Worm (Caenorhabditis elegans) whole organism, L2 larva: Measurements from ENCODE around the gene F41G4.8.

Experiments
- C34F6.9 ChIP-seq: fragments of 150-350 bp; optimal IDR thresholded peaks from 2 replicates; lab custom pipeline; 2014; ENCODE audit warnings: missing biosample characterization, missing genetic modification characterization
- F13H6.1 ChIP-seq: sonication (generic microtip); optimal IDR thresholded peaks from 2 replicates; lab custom pipeline; 2016; ENCODE audit warnings: missing genetic modification characterization, missing compliant biosample characterization
- R02D3.7 ChIP-seq: fragments of 150-350 bp; optimal IDR thresholded peaks from 2 replicates; lab custom pipeline; 2014; ENCODE audit warnings: missing biosample characterization, missing genetic modification characterization
- Y55F3AM.14 ChIP-seq: fragments of 200-800 bp; sonication (Bioruptor generic); optimal IDR thresholded peaks from 2 replicates; lab custom pipeline; 2018; ENCODE audit warnings: mild to moderate bottlenecking, missing genetic modification characterization, missing compliant biosample characterization
- ZK546.5 ChIP-seq: sonication (generic microtip); optimal IDR thresholded peaks from 2 replicates; lab custom pipeline; 2017; ENCODE audit warnings: missing biosample characterization, missing genetic modification characterization
- alr-1 ChIP-seq: fragments of 150-350 bp; optimal IDR thresholded peaks from 2 replicates; lab custom pipeline; 2014; ENCODE audit warnings: missing biosample characterization, missing genetic modification characterization
- ama-1 ChIP-seq: fragments of 150-350 bp; optimal IDR thresholded peaks from 2 replicates; lab custom pipeline; 2018; ENCODE audit warnings: inconsistent platforms
- blmp-1 ChIP-seq: sonication (generic microtip); optimal IDR thresholded peaks from 2 replicates; lab custom pipeline; 2017; ENCODE audit warnings: missing genetic modification characterization, mild to moderate bottlenecking, missing compliant biosample characterization, antibody characterized with exemption, moderate library complexity; ENCODE audit not compliant: insufficient read depth
- ceh-16 ChIP-seq: fragments of 150-350 bp; optimal IDR thresholded peaks from 2 replicates; lab custom pipeline; 2014; ENCODE audit warnings: missing biosample characterization, missing genetic modification characterization
- ceh-82 ChIP-seq: fragments of 150-350 bp; optimal IDR thresholded peaks from 2 replicates; lab custom pipeline; 2014; ENCODE audit warnings: missing biosample characterization, missing genetic modification characterization
- dmd-4 ChIP-seq: sonication (generic microtip); optimal IDR thresholded peaks from 2 replicates; lab custom pipeline; 2017; ENCODE audit warnings: missing biosample characterization, missing genetic modification characterization
- elt-1 ChIP-seq: fragments of 150-350 bp; optimal IDR thresholded peaks from 2 replicates; lab custom pipeline; 2014; ENCODE audit warnings: missing biosample characterization, missing genetic modification characterization
- elt-3 ChIP-seq: sonication (generic microtip); optimal IDR thresholded peaks from 2 replicates; lab custom pipeline; 2017; ENCODE audit warnings: missing biosample characterization, missing genetic modification characterization
- fos-1 ChIP-seq: fragments of 150-350 bp; optimal IDR thresholded peaks from 2 replicates; lab custom pipeline; 2014; ENCODE audit warnings: missing biosample characterization, missing genetic modification characterization
- gmeb-1 ChIP-seq: fragments of 150-350 bp; optimal IDR thresholded peaks from 2 replicates; lab custom pipeline; 2014; ENCODE audit warnings: missing biosample characterization, missing genetic modification characterization
- lin-11 ChIP-seq: fragments of 150-350 bp; sonication (generic microtip); optimal IDR thresholded peaks from 2 replicates; lab custom pipeline; 2014; ENCODE audit warnings: missing biosample characterization, missing genetic modification characterization, inconsistent platforms, mixed read lengths
- lin-13 ChIP-seq: fragments of 150-350 bp; optimal IDR thresholded peaks from 2 replicates; lab custom pipeline; 2014; ENCODE audit warnings: missing biosample characterization, missing genetic modification reagents, missing genetic modification characterization
- lin-39 ChIP-seq: fragments of 150-350 bp; optimal IDR thresholded peaks from 2 replicates; lab custom pipeline; 2014; ENCODE audit warnings: missing biosample characterization, missing genetic modification reagents, missing genetic modification characterization
- lsy-2 ChIP-seq, 2 experiments: fragments of 150-350 bp in 1 of 2; sonication (generic microtip) in 1 of 2; optimal IDR thresholded peaks; 2 replicates each; lab custom pipeline; 2014 to 2017; ENCODE audit warnings: missing biosample characterization in 2 of 2, missing genetic modification characterization in 2 of 2
- mab-5 ChIP-seq: fragments of 150-350 bp; optimal IDR thresholded peaks from 2 replicates; lab custom pipeline; 2014; ENCODE audit warnings: missing biosample characterization, missing genetic modification characterization
- mbf-1 ChIP-seq: sonication (generic microtip); optimal IDR thresholded peaks from 2 replicates; lab custom pipeline; 2017; ENCODE audit warnings: missing biosample characterization, missing genetic modification characterization
- mdl-1 ChIP-seq, 2 experiments: fragments of 150-350 bp in 1 of 2; sonication (generic microtip) in 1 of 2; optimal IDR thresholded peaks; 2 replicates each; lab custom pipeline; 2017; ENCODE audit warnings: missing biosample characterization in 2 of 2, missing genetic modification characterization in 2 of 2
- nhr-10 ChIP-seq: sonication (generic microtip); optimal IDR thresholded peaks from 2 replicates; lab custom pipeline; 2017; ENCODE audit warnings: missing biosample characterization, missing genetic modification characterization
- nhr-12 ChIP-seq: fragments of 150-350 bp; optimal IDR thresholded peaks from 2 replicates; lab custom pipeline; 2014; ENCODE audit warnings: missing biosample characterization, missing genetic modification characterization
- nhr-129 ChIP-seq: fragments of 150-350 bp; optimal IDR thresholded peaks from 2 replicates; lab custom pipeline; 2014; ENCODE audit warnings: missing biosample characterization, missing genetic modification characterization
- nhr-21 ChIP-seq: fragments of 150-350 bp; optimal IDR thresholded peaks from 2 replicates; lab custom pipeline; 2014; ENCODE audit warnings: missing biosample characterization, missing genetic modification characterization
- nhr-23 ChIP-seq: fragments of 150-350 bp; optimal IDR thresholded peaks from 2 replicates; lab custom pipeline; 2014; ENCODE audit warnings: missing biosample characterization, missing genetic modification reagents, missing genetic modification characterization
- nhr-25 ChIP-seq: fragments of 150-350 bp; sonication (generic microtip); optimal IDR thresholded peaks from 3 replicates; lab custom pipeline; 2014; ENCODE audit warnings: missing biosample characterization, missing genetic modification characterization
- nhr-6 ChIP-seq: fragments of 150-350 bp; optimal IDR thresholded peaks from 2 replicates; lab custom pipeline; 2014; ENCODE audit warnings: missing biosample characterization, missing genetic modification characterization
- nhr-77 ChIP-seq: fragments of 150-350 bp; optimal IDR thresholded peaks from 2 replicates; lab custom pipeline; 2014; ENCODE audit warnings: missing biosample characterization, missing genetic modification characterization
- peb-1 ChIP-seq: fragments of 150-350 bp; optimal IDR thresholded peaks from 2 replicates; lab custom pipeline; 2014; ENCODE audit warnings: missing biosample characterization, missing genetic modification characterization
- sem-4 ChIP-seq: fragments of 150-350 bp; optimal IDR thresholded peaks from 2 replicates; lab custom pipeline; 2014; ENCODE audit warnings: missing biosample characterization, missing genetic modification reagents, missing genetic modification characterization
- skn-1 ChIP-seq: sonication (generic microtip); optimal IDR thresholded peaks from 2 replicates; lab custom pipeline; 2017; ENCODE audit warnings: missing biosample characterization, missing genetic modification characterization
- sma-9 ChIP-seq, 2 experiments: fragments of 150-350 bp in 1 of 2; sonication (generic microtip) in 1 of 2; optimal IDR thresholded peaks; 2 replicates each; lab custom pipeline; 2014 to 2016; ENCODE audit warnings: missing genetic modification characterization in 2 of 2, mild to moderate bottlenecking in 1 of 2, missing biosample characterization in 1 of 2, missing compliant biosample characterization in 1 of 2, missing genetic modification reagents in 1 of 2, moderate library complexity in 1 of 2
- snpc-4 ChIP-seq: fragments of 150-350 bp; optimal IDR thresholded peaks from 2 replicates; lab custom pipeline; 2014; ENCODE audit warnings: missing biosample characterization, missing genetic modification characterization
- unc-39 ChIP-seq: fragments of 150-350 bp; optimal IDR thresholded peaks from 2 replicates; lab custom pipeline; 2014; ENCODE audit warnings: missing biosample characterization, missing genetic modification characterization
- unc-55 ChIP-seq: fragments of 150-350 bp; sonication (generic microtip); optimal IDR thresholded peaks from 3 replicates; lab custom pipeline; 2014; ENCODE audit warnings: missing biosample characterization, missing genetic modification reagents, missing genetic modification characterization
- zag-1 ChIP-seq: fragments of 150-350 bp; optimal IDR thresholded peaks from 2 replicates; lab custom pipeline; 2014; ENCODE audit warnings: missing biosample characterization, missing genetic modification characterization
- ztf-1 ChIP-seq: fragments of 200-800 bp; sonication (Bioruptor generic); conservative IDR thresholded peaks from 2 replicates; pipeline ENCODE4 v1.3.6; 2022; ENCODE audit warnings: missing genetic modification characterization, missing compliant biosample characterization
- ztf-4 ChIP-seq: fragments of 150-350 bp; optimal IDR thresholded peaks from 2 replicates; lab custom pipeline; 2014; ENCODE audit warnings: missing biosample characterization, missing genetic modification characterization

F41G4.8 gene

ce11 chrX:16796826-16797225, 48.0 kb downstream of the F41G4.8 start (continued):
- TF ChIP-seq lin-39 (tag; lab: Kevin White, UChicago) (no peak), nhr-21 (tag; lab: Kevin White, UChicago) (peak; percentile 97), nhr-77 (tag; lab: Kevin White, UChicago) (no peak), Y55F3AM.14 (GFP tag; lab: Kevin White, UChicago) (peak; percentile 90)

DNA sequence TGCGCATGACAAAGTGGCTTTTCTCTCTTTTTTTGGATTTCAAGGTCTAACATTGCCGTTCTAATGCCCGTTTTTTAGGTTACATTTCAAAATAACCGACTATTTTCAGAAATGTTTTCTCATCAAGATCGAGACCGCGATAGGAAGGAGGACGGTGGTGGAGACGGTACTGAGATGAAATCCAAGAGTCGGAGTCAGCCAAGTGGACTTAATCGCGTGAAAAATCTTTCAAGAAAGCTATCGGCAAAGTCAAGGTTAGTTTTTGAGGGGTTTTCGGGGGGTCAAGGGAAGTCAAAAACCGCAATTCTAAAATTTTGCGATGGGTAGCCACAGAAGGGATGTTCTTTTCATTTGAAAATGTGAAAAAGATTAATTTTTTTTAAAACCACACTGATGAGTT, 48.8 kb downstream of the F41G4.8 start, which contains the start of gene aak-2:
Gene aak-2 (plus strand): TSS at position 110 of the 400 bp plus-strand sequence.
- peak; percentile 31 for TF ChIP-seq ceh-16 (tag; lab: Kevin White, UChicago)
- TF ChIP-seq nhr-25 (tag; lab: Kevin White, UChicago) = peak; percentile 8
- TF ChIP-seq nhr-21 (tag; lab: Kevin White, UChicago) = no peak
- TF ChIP-seq, all 48 proteins: peak for 2

DNA sequence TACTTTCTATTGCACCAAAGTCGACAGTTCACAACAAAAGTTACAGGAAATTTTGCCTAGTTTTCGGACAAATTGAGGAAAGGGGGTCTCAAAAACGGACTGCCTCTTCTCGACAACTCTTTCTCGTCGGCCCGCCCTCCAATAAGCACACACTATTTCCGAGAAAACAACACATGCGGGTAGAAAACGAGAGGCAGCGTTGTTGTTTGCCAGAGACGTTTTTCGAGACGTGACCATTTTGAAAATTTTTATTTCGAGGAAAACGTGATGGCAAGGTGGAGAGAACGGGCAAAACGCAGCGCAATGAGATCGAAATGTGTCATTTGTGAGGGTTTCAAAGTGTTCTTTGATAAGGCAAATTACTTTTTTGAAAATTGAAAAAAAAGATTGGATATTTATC, 51.4 kb downstream of the F41G4.8 start:
- TF ChIP-seq C34F6.9 (tag; lab: Kevin White, UChicago) (peak; percentile 34), mdl-1 (tag; optimal IDR thresholded peaks at IDR 0.05; lab: Kevin White, UChicago) (peak in 1 of 2 experiments; percentile 7), ztf-1 (no peak), ama-1 (no peak), alr-1 (tag; lab: Kevin White, UChicago) (no peak), nhr-21 (tag; lab: Kevin White, UChicago) (peak; percentile 49), gmeb-1 (tag; lab: Kevin White, UChicago) (no peak), ceh-16 (tag; lab: Kevin White, UChicago) (no peak), elt-1 (tag; lab: Kevin White, UChicago) (no peak), sem-4 (tag; lab: Kevin White, UChicago) (no peak), ceh-82 (no peak), nhr-6 (tag; lab: Kevin White, UChicago) (no peak), F13H6.1 (tag; lab: Kevin White, UChicago) (peak; percentile 4), blmp-1 (tag; lab: Kevin White, UChicago) (no peak), lin-11 (tag; lab: Kevin White, UChicago) (peak; percentile 60), unc-39 (no peak), nhr-23 (tag; lab: Kevin White, UChicago) (no peak), unc-55 (GFP tag; lab: Kevin White, UChicago) (no peak), zag-1 (tag; lab: Kevin White, UChicago) (no peak), snpc-4 (tag; lab: Kevin White, UChicago) (no peak), R02D3.7 (tag; lab: Kevin White, UChicago) (no peak), mbf-1 (tag; lab: Kevin White, UChicago) (no peak), peb-1 (no peak), nhr-25 (tag; lab: Kevin White, UChicago) (no peak), lsy-2 (tag; optimal IDR thresholded peaks at IDR 0.05; lab: Kevin White, UChicago) (peak in 1 of 2 experiments; percentile 27), ztf-4 (tag; lab: Kevin White, UChicago) (no peak), mab-5 (no peak), fos-1 (tag; lab: Kevin White, UChicago) (no peak), skn-1 (tag; lab: Kevin White, UChicago) (no peak), dmd-4 (tag; lab: Kevin White, UChicago) (no peak), nhr-10 (tag; lab: Kevin White, UChicago) (no peak), nhr-129 (tag; lab: Kevin White, UChicago) (peak; percentile 78), nhr-12 (tag; lab: Kevin White, UChicago) (no peak), lin-39 (tag; lab: Kevin White, UChicago) (no peak), nhr-77 (tag; lab: Kevin White, UChicago) (no peak), ZK546.5 (no peak), elt-3 (no peak), sma-9 (GFP tag; optimal IDR thresholded peaks at IDR 0.05; lab: Kevin White, UChicago) (peak; percentile 61), sma-9 (tag; optimal IDR thresholded peaks at IDR 0.05; lab: Kevin White, UChicago) (no peak), lin-13 (no peak)
- TF ChIP-seq, all 48 proteins: peak for 8
